Fruit fly (Drosophila melanogaster) whole organism, adult: ENCODE data around the gene CG13887.
A peak's percentile ranks its signal among the peaks of the same experiment; 100 is the strongest.

Experiments used
- CG11617 ChIP-seq: fragments of 200-800 bp; sonication (Bioruptor generic); optimal IDR thresholded peaks from 2 replicates; lab custom pipeline; 2017; ENCODE audit warnings: mild to moderate bottlenecking, missing biosample characterization, missing genetic modification reagents, missing genetic modification characterization
- CG12768 ChIP-seq: fragments of 200-800 bp; sonication (Bioruptor generic); optimal IDR thresholded peaks from 2 replicates; lab custom pipeline; 2017; ENCODE audit warnings: missing biosample characterization, missing genetic modification characterization, mild to moderate bottlenecking, moderate library complexity, missing genetic modification reagents
- CG14711 ChIP-seq: fragments of 200-800 bp; sonication (Bioruptor generic); optimal IDR thresholded peaks from 2 replicates; lab custom pipeline; 2018; ENCODE audit warnings: missing biosample characterization, mild to moderate bottlenecking, missing genetic modification characterization, moderate library complexity
- CG1620 ChIP-seq: fragments of 200-800 bp; sonication (Bioruptor generic); optimal IDR thresholded peaks from 2 replicates; lab custom pipeline; 2016; ENCODE audit warnings: missing biosample characterization, missing genetic modification characterization
- CG33017 ChIP-seq: fragments of 200-800 bp; sonication (Bioruptor generic); optimal IDR thresholded peaks from 2 replicates; lab custom pipeline; 2018; ENCODE audit warnings: missing biosample characterization, mild to moderate bottlenecking, missing genetic modification characterization, moderate library complexity
- CG5204 ChIP-seq: fragments of 200-800 bp; sonication (Bioruptor generic); optimal IDR thresholded peaks from 2 replicates; lab custom pipeline; 2016; ENCODE audit warnings: missing biosample characterization, missing genetic modification characterization
- CG7045 ChIP-seq: fragments of 200-800 bp; sonication (Bioruptor generic); optimal IDR thresholded peaks from 2 replicates; lab custom pipeline; 2017; ENCODE audit warnings: missing biosample characterization, mild to moderate bottlenecking, missing genetic modification characterization
- CG7101 ChIP-seq: fragments of 200-800 bp; sonication (Bioruptor generic); optimal IDR thresholded peaks from 2 replicates; lab custom pipeline; 2018; ENCODE audit warnings: missing biosample characterization, mild to moderate bottlenecking, missing genetic modification characterization, moderate library complexity
- Crg-1 ChIP-seq: fragments of 200-800 bp; sonication (Bioruptor generic); optimal IDR thresholded peaks from 2 replicates; lab custom pipeline; 2016; ENCODE audit warnings: missing biosample characterization, missing genetic modification characterization
- Hr96 ChIP-seq: fragments of 200-800 bp; sonication (Bioruptor generic); optimal IDR thresholded peaks from 2 replicates; lab custom pipeline; 2016; ENCODE audit warnings: missing biosample characterization, missing genetic modification characterization
- Mnt ChIP-seq: fragments of 200-800 bp; sonication (Bioruptor generic); optimal IDR thresholded peaks from 2 replicates; lab custom pipeline; 2016; ENCODE audit warnings: missing biosample characterization, mild to moderate bottlenecking, missing genetic modification characterization
- bab1 ChIP-seq: fragments of 200-800 bp; sonication (Bioruptor generic); optimal IDR thresholded peaks from 3 replicates; lab custom pipeline; 2019; ENCODE audit warnings: missing biosample characterization, mild to moderate bottlenecking, missing genetic modification characterization, moderate library complexity
- cic ChIP-seq: fragments of 200-800 bp; sonication (Bioruptor generic); optimal IDR thresholded peaks from 2 replicates; lab custom pipeline; 2017; ENCODE audit warnings: missing biosample characterization, mild to moderate bottlenecking, missing genetic modification characterization, moderate library complexity
- cnc ChIP-seq, 2 experiments: fragments of >200 bp; optimal IDR thresholded peaks; 2 replicates each; lab custom pipeline; 2017
- kay ChIP-seq: fragments of 200-800 bp; sonication (Bioruptor generic); peaks from one replicate; lab custom pipeline; 2016; ENCODE audit warnings: missing biosample characterization, missing genetic modification characterization, borderline replicate concordance
- ovo ChIP-seq: fragments of 200-800 bp; sonication (Bioruptor generic); optimal IDR thresholded peaks from 2 replicates; lab custom pipeline; 2016; ENCODE audit warnings: missing biosample characterization, missing genetic modification characterization
- pad ChIP-seq: fragments of 200-800 bp; sonication (Bioruptor generic); optimal IDR thresholded peaks from 3 replicates; lab custom pipeline; 2017; ENCODE audit warnings: missing biosample characterization, missing genetic modification characterization, mild to moderate bottlenecking, moderate library complexity, missing genetic modification reagents
- tj ChIP-seq: fragments of 200-800 bp; sonication (Bioruptor generic); optimal IDR thresholded peaks from 3 replicates; lab custom pipeline; 2017; ENCODE audit warnings: missing biosample characterization, mild to moderate bottlenecking, missing genetic modification characterization, moderate library complexity
- toe ChIP-seq: fragments of 200-800 bp; sonication (Bioruptor generic); optimal IDR thresholded peaks from 2 replicates; lab custom pipeline; 2016; ENCODE audit warnings: missing biosample characterization, missing genetic modification characterization

CG13887 gene

DNA sequence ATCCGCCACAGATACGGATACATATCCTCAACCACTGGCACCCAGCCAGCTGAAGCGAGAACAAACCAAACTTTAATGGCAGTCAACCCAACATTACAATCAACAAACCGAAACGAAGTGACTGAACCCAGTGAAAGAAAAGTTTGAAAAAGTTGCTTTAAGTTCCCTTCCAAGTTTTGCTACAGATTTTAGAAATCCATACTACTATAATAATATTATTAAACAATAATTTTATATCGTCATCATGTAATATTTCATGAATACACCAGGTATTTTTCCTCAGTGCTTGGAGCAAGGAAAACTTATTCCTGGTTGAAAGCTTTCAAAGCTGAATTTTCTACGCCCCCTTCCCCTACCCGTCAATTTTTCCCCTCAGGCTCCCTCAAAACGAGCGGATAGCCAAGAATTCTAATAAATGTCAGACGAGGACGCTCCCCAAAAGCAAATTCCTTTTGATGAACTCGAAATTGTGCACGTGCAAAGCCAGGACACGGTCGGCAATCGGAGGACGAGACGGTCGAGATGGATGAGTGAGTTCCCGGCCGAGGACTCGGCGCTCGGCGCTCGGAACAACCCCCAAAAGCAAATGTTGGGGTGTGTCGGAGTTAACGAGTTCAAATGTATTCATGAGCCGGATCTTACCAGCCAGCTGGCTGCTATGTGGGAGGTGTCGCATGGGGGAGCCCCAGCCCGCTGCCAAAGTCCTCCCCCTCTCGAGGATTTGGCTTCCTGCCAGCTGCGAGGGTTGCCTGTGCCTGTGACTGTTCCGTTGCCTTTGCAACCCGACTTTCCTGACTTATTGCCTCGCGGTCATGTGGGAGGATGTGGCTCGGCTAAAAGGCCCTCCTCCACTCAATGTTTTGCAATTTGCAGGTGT, 40.5 kb upstream of the CG13887 start:
- no peak for TF ChIP-seq CG11617 (GFP tag; lab: Kevin White, UChicago)

DNA sequence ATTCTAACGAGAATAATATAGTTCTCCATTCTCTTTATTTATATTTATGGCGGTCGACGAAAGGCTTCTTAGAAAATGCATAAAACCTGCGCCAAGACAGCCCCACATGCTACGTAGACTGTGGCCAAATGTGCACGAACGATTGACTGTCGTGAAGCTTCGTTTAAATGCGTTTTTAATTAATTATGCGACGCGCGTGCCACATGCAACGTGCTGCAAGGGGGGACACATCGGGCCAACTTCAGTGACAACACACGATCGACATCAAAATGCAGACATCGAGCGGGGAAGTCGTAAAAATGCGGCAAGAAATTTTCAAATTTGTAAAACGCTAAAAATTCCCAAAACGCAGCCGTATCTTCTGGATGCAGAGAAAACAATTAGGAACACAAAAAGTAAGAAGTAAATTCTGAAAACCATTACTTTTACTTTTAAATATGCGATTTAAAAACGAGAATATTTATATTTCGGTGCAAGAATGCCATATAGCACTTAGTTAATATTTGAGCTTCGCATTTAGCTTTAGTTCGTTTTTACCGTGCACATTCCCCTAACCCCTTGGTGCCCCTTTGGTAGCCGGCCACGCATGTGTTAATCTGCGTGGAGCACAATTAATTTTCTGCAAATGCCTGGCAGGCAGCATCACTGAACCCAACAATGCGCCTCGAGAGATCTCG, 37.7 kb upstream of the CG13887 start:
- no peak for TF ChIP-seq CG5204 (GFP tag; lab: Kevin White, UChicago)
- no peak for TF ChIP-seq Crg-1 (GFP tag; lab: Kevin White, UChicago)
- no peak for TF ChIP-seq kay (GFP tag; lab: Kevin White, UChicago)
- TF ChIP-seq CG1620 (GFP tag; lab: Kevin White, UChicago): no peak
- TF ChIP-seq toe (GFP tag; lab: Kevin White, UChicago): no peak
- no peak for TF ChIP-seq CG11617 (GFP tag; lab: Kevin White, UChicago)
- no peak for TF ChIP-seq CG7045
- TF ChIP-seq tj: no peak
- TF ChIP-seq bab1 (GFP tag; lab: Kevin White, UChicago): no peak
- no peak for TF ChIP-seq Hr96 (GFP tag; lab: Kevin White, UChicago)

DNA sequence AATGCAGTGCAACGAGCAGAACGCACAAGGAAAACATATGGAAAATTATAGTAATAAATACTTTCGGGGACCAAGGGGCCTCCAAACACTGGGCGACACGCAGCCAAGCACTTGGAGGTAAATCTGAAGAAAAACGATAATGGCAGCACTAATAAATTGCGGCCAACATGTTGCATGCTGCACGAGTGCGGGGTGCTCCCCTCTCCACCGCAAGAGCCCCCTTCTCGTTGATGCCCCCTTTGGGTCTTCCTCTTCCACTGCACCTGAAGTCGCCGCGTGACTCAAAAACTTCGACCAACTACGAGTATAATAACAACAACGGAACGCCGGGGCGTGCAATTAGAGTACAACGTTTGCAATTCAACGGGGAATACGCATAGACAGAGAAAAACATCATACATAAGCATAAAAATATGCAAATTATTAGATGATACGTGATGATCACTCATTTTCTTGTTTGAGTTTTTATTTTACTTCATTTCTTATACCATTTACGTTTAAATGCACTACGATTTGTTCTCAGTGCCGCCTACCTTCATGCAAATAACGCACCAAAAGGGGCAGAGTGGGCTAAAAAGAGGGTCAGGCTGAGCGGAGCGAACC, 35.7 kb upstream of the CG13887 start:
- TF ChIP-seq CG12768 (GFP tag; lab: Kevin White, UChicago) (no peak), CG7101 (tag; lab: Kevin White, UChicago) (no peak), cic (GFP tag; lab: Kevin White, UChicago) (no peak), CG7045 (no peak), CG33017 (tag; lab: Kevin White, UChicago) (no peak), CG11617 (GFP tag; lab: Kevin White, UChicago) (no peak), cnc (optimal IDR thresholded peaks at IDR 0.05; lab: Kevin White, UChicago) (no peak), CG5204 (GFP tag; lab: Kevin White, UChicago) (no peak), Hr96 (GFP tag; lab: Kevin White, UChicago) (no peak), CG14711 (tag; lab: Kevin White, UChicago) (no peak), Crg-1 (GFP tag; lab: Kevin White, UChicago) (no peak), bab1 (GFP tag; lab: Kevin White, UChicago) (no peak)

DNA sequence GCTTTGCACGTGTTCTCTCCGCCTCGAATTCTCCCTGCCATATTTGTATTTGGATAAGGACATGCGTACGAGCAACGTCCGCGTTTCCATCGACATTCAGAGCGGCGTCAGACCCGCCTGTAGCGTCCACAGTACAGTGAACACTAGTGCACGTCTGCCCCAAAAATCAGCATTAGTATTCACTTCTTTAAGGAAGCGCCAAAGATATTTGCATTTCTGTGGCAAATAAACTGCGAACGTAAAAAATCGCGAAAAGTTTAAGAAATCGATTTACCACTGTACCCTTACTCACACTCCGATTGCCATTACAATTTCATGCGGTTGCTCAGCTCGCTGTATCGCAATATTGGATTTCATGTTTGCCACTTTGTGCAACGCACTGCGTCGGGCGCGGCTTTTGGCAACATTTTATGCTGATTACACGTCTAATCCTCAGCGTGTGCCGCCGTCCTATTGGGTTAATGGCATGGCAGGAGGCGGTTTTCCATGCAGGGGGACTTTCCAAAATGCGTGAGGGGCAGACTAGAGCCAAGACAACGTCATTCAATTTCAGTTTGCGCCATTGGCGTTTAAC, 34.9 kb upstream of the CG13887 start:
- TF ChIP-seq bab1 (GFP tag; lab: Kevin White, UChicago) (peak; percentile 59), CG5204 (GFP tag; lab: Kevin White, UChicago) (peak; percentile 9), tj (no peak), ovo (GFP tag; lab: Kevin White, UChicago) (no peak), CG7045 (peak; percentile 56), cic (GFP tag; lab: Kevin White, UChicago) (no peak), cnc (optimal IDR thresholded peaks at IDR 0.05; lab: Kevin White, UChicago) (no peak), CG1620 (GFP tag; lab: Kevin White, UChicago) (no peak), Hr96 (GFP tag; lab: Kevin White, UChicago) (peak; percentile 28), Mnt (GFP tag; lab: Kevin White, UChicago) (no peak), Crg-1 (GFP tag; lab: Kevin White, UChicago) (no peak), toe (GFP tag; lab: Kevin White, UChicago) (no peak), CG7101 (tag; lab: Kevin White, UChicago) (peak; percentile 45), CG14711 (tag; lab: Kevin White, UChicago) (peak; percentile 27)

DNA sequence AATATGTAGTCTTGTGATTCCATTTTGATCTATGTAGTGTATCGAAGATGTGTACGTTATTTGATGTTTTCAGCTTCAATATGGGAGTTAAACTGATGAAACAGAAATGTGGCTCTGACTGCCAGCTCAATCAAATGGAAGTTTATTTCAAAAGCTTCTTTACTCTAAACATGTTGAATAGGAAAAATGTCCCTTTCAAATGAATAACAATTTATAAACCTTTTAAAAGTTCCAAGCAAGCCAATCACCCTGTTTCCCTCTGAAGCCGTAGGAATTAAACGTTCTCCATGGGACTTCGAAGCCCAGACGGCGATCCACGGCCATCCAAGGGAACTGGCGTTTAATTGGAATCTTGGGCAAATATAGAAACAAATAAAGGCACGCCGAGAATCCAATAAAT, 33.7 kb upstream of the CG13887 start, which contains the start of gene CG13898:
Gene CG13898 (minus strand): TSS at position 101 of the 400 bp plus-strand sequence.
- TF ChIP-seq cic (GFP tag; lab: Kevin White, UChicago): no peak
- no peak for TF ChIP-seq cnc (optimal IDR thresholded peaks at IDR 0.05; lab: Kevin White, UChicago)
- no peak for TF ChIP-seq CG1620 (GFP tag; lab: Kevin White, UChicago)
- TF ChIP-seq ovo (GFP tag; lab: Kevin White, UChicago): no peak
- no peak for TF ChIP-seq CG12768 (GFP tag; lab: Kevin White, UChicago)
- no peak for TF ChIP-seq CG11617 (GFP tag; lab: Kevin White, UChicago)
- TF ChIP-seq CG7045: no peak
- TF ChIP-seq toe (GFP tag; lab: Kevin White, UChicago): no peak
- TF ChIP-seq CG33017 (tag; lab: Kevin White, UChicago): no peak
- TF ChIP-seq tj: no peak
- no peak for TF ChIP-seq Hr96 (GFP tag; lab: Kevin White, UChicago)
- TF ChIP-seq CG5204 (GFP tag; lab: Kevin White, UChicago): no peak

DNA sequence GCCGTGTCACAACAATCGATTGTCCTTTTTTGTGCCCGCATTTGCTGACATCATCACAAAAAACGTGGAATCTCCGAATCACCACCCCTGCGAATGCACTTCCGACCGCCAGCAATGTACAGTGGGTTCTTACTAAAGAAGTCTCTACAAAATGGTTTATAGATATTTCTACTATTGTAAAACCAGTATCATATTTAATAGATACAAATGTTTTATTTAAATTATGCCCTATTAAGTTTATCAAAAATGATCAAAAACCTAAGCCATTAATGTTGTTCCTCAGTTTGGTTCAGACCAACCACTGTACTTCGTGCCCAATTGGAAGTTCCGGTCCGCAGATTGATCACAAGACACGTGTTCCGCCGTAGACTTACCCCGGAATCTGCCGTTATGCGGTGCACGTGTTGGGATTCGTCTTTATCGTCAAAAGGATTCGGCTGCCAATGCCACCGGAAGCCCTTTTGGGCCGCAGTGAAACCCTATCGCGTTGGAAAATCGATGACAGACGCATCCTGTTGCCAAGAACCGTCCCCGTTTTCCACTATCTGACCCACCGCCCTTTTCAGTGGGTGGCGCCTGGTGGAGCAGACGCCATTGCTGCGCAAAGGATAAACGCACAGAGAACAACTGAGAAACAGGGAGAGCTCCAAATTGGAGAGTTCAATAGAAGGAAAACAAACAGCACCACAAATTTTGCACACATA, 33.0 kb upstream of the CG13887 start:
- TF ChIP-seq pad (GFP tag; lab: Kevin White, UChicago) (peak; percentile 82), CG1620 (GFP tag; lab: Kevin White, UChicago) (no peak), toe (GFP tag; lab: Kevin White, UChicago) (no peak), CG5204 (GFP tag; lab: Kevin White, UChicago) (peak; percentile 23)
